ENCODE assay signal across 6 fruit fly cellular contexts in genomic region chr2L:1491791-1492345, dm6.
A peak's percentile ranks its signal among the peaks of the same experiment; 100 is the strongest.
TF ChIP-seq lines count a peak whose summit lies in the region.

Gene CG31928, plus strand, starts transcription at chr2L:1492295.

- TF ChIP-seq CTCF in S2 (optimal IDR thresholded peaks at IDR 0.05; lab: Kevin White, UChicago): peak; percentile 84 to 97
- peak; percentile 97 for TF ChIP-seq CTCF in whole organism, embryonic (GFP tag; optimal IDR thresholded peaks at IDR 0.05; lab: Kevin White, UChicago)

TF ChIP-seq in whole organism, adult, 20 proteins besides CTCF, POLR2A, EP300 and RAD21:
- TF ChIP-seq Hr96 (GFP tag; optimal IDR thresholded peaks at IDR 0.05; lab: Kevin White, UChicago) (no peak), CG5204 (GFP tag; optimal IDR thresholded peaks at IDR 0.05; lab: Kevin White, UChicago) (peak; percentile 20)

TF ChIP-seq in whole organism, embryonic, 481 proteins besides CTCF, POLR2A, EP300 and RAD21 (continues in another document):
- TF ChIP-seq CG34422 (GFP tag; IDR thresholded peaks at IDR 0.05; lab: Robert Waterston, UW) (no peak), pb (GFP tag; optimal IDR thresholded peaks at IDR 0.05; lab: Kevin White, UChicago) (no peak), CG1529 (GFP tag; optimal IDR thresholded peaks at IDR 0.05; lab: Kevin White, UChicago) (no peak), CG4404 (GFP tag; IDR thresholded peaks at IDR 0.05; lab: Robert Waterston, UW) (no peak), wor (GFP tag; IDR thresholded peaks at IDR 0.05; lab: Robert Waterston, UW) (no peak), CG3838 (GFP tag; optimal IDR thresholded peaks at IDR 0.05; lab: Kevin White, UChicago) (no peak), dimm (GFP tag; IDR thresholded peaks at IDR 0.05; lab: Robert Waterston, UW) (no peak), Dbx (GFP tag; IDR thresholded peaks at IDR 0.05; lab: Robert Waterston, UW) (peak; percentile 47; the same call in 1 of the 3 replicates), CG1647 (GFP tag; optimal IDR thresholded peaks at IDR 0.05; lab: Kevin White, UChicago) (no peak), bigmax (GFP tag; optimal IDR thresholded peaks at IDR 0.05; lab: Kevin White, UChicago) (no peak), CG9797 (GFP tag; optimal IDR thresholded peaks at IDR 0.05; lab: Kevin White, UChicago) (no peak), CG14667 (GFP tag; IDR thresholded peaks at IDR 0.05; lab: Robert Waterston, UW) (no peak), Bdp1 (GFP tag; optimal IDR thresholded peaks at IDR 0.05; lab: Kevin White, UChicago) (no peak), Hr3 (GFP tag; optimal IDR thresholded peaks at IDR 0.05; lab: Kevin White, UChicago) (peak; percentile 58), slp2 (GFP tag; optimal IDR thresholded peaks at IDR 0.05; lab: Kevin White, UChicago) (no peak), ap (GFP tag; IDR thresholded peaks at IDR 0.05; lab: Robert Waterston, UW) (no peak), Nf-YB (GFP tag; optimal IDR thresholded peaks at IDR 0.05; lab: Kevin White, UChicago) (no peak), BEAF-32 (GFP tag; optimal IDR thresholded peaks at IDR 0.05; lab: Kevin White, UChicago) (no peak), CG16813 (GFP tag; IDR thresholded peaks at IDR 0.05; lab: Robert Waterston, UW; ENCODE audit: partially characterized antibody) (peak; percentile 44; the same call in 2 of the 3 replicates), H2.0 (GFP tag; IDR thresholded peaks at IDR 0.05; lab: Robert Waterston, UW) (peak; percentile 11; the same call in 1 of the 2 replicates), knrl (GFP tag; IDR thresholded peaks at IDR 0.05; lab: Robert Waterston, UW; ENCODE audit: partially characterized antibody) (peak; percentile 61; the same call in 2 of the 3 replicates), CG16863 (GFP tag; optimal IDR thresholded peaks at IDR 0.05; lab: Kevin White, UChicago) (no peak)

TF ChIP-seq in whole organism, prepupa, 60 proteins besides CTCF, POLR2A, EP300 and RAD21:
- TF ChIP-seq CG31627 (GFP tag; optimal IDR thresholded peaks at IDR 0.05; lab: Kevin White, UChicago) (peak; percentile 21), Eip78C (GFP tag; lab: Kevin White, UChicago) (peak; percentile 2), Blimp-1 (GFP tag; optimal IDR thresholded peaks at IDR 0.05; lab: Kevin White, UChicago) (no peak), Hr39 (GFP tag; optimal IDR thresholded peaks at IDR 0.05; lab: Kevin White, UChicago) (no peak), Sox102F (GFP tag; optimal IDR thresholded peaks at IDR 0.05; lab: Kevin White, UChicago) (no peak), lz (GFP tag; optimal IDR thresholded peaks at IDR 0.05; lab: Kevin White, UChicago) (peak; percentile 7), Ets96B (tag; optimal IDR thresholded peaks at IDR 0.05; lab: Kevin White, UChicago) (no peak), fkh (GFP tag; optimal IDR thresholded peaks at IDR 0.05; lab: Kevin White, UChicago) (no peak), dsx (GFP tag; optimal IDR thresholded peaks at IDR 0.05; lab: Kevin White, UChicago; ENCODE audit: poor library complexity, severe bottlenecking) (no peak), Met (GFP tag; optimal IDR thresholded peaks at IDR 0.05; lab: Kevin White, UChicago) (peak; percentile 4)

TF ChIP-seq in whole organism, pupa, 21 proteins besides CTCF, POLR2A, EP300 and RAD21:
- TF ChIP-seq CG4496 (GFP tag; IDR thresholded peaks at IDR 0.05; lab: Robert Waterston, UW) (no peak), D1 (tag; optimal IDR thresholded peaks at IDR 0.05; lab: Kevin White, UChicago) (peak; percentile 33)
TF ChIP-seq in whole organism, pupa: peak in this region for 1.

TF ChIP-seq in whole organism, wandering third instar larva, 38 proteins besides CTCF, POLR2A, EP300 and RAD21:
- TF ChIP-seq Hr78 (GFP tag; optimal IDR thresholded peaks at IDR 0.05; lab: Kevin White, UChicago): no peak
- peak; percentile 85 for TF ChIP-seq Myc (optimal IDR thresholded peaks at IDR 0.05; lab: Kevin White, UChicago)
